Worm (Caenorhabditis elegans) whole organism, L4 larva: ENCODE results near the gene Y60A9A.1.
A peak's percentile ranks its signal among the peaks of the same experiment; 100 is the strongest.

ENCODE experiments used
- F44E2.7 ChIP-seq: fragments of 200-800 bp; sonication (Bioruptor generic); IDR thresholded peaks from 2 replicates; pipeline ENCODE4 v2.1.2; 2022; ENCODE audit warnings: missing genetic modification characterization, missing compliant biosample characterization
- T26A8.4 ChIP-seq: fragments of 200-800 bp; sonication (Bioruptor generic); IDR thresholded peaks from 2 replicates; pipeline ENCODE4 v1.3.6; 2022; ENCODE audit warnings: missing genetic modification characterization, missing compliant biosample characterization
- Y5F2A.4 ChIP-seq: fragments of 200-800 bp; sonication (Bioruptor generic); optimal IDR thresholded peaks from 2 replicates; lab custom pipeline; 2018; ENCODE audit warnings: mild to moderate bottlenecking, missing genetic modification characterization, missing compliant biosample characterization
- aha-1 ChIP-seq: fragments of 150-350 bp; peaks from one replicate; lab custom pipeline; 2014; ENCODE audit warnings: missing biosample characterization, missing genetic modification characterization
- ama-1 ChIP-seq: fragments of 150-350 bp; optimal IDR thresholded peaks from 2 replicates; lab custom pipeline; 2014; ENCODE audit warnings: inconsistent platforms, mixed read lengths
- daf-12 ChIP-seq: fragments of 150-350 bp; optimal IDR thresholded peaks from 2 replicates; lab custom pipeline; 2014; ENCODE audit warnings: missing biosample characterization, missing genetic modification reagents, missing genetic modification characterization
- lin-39 ChIP-seq: fragments of 150-350 bp; optimal IDR thresholded peaks from 2 replicates; lab custom pipeline; 2014; ENCODE audit warnings: missing biosample characterization, missing genetic modification reagents, missing genetic modification characterization
- madf-5 ChIP-seq, 2 experiments: fragments of 200-800 bp; sonication (Bioruptor generic); IDR thresholded peaks; 2 replicates each; pipeline ENCODE4 v1.3.6; 2022; ENCODE audit warnings: missing compliant biosample characterization in 2 of 2, missing genetic modification characterization in 2 of 2
- mdl-1 ChIP-seq, 2 experiments: fragments of 150-350 bp in 1 of 2; sonication (generic microtip) in 1 of 2; optimal IDR thresholded peaks; 2 replicates each; lab custom pipeline; 2014 to 2017; ENCODE audit warnings: missing biosample characterization in 2 of 2, missing genetic modification characterization in 2 of 2
- mes-2 ChIP-seq: sonication (generic microtip); optimal IDR thresholded peaks from 2 replicates; lab custom pipeline; 2016; ENCODE audit warnings: missing genotype, mild to moderate bottlenecking, missing genetic modification characterization, missing compliant biosample characterization; ENCODE audit not compliant: poor library complexity, severe bottlenecking
- nhr-10 ChIP-seq: fragments of 150-350 bp; optimal IDR thresholded peaks from 2 replicates; lab custom pipeline; 2014; ENCODE audit warnings: missing biosample characterization, missing genetic modification characterization
- nhr-25 ChIP-seq: sonication (generic microtip); optimal IDR thresholded peaks from 2 replicates; lab custom pipeline; 2017; ENCODE audit warnings: missing genetic modification characterization, mild to moderate bottlenecking, missing compliant biosample characterization, antibody characterized with exemption, moderate library complexity, borderline replicate concordance; ENCODE audit not compliant: insufficient read depth
- nhr-76 ChIP-seq: fragments of 150-350 bp; optimal IDR thresholded peaks from 2 replicates; lab custom pipeline; 2014; ENCODE audit warnings: missing biosample characterization, missing genetic modification characterization
- sdz-12 ChIP-seq: fragments of 200-800 bp; sonication (Bioruptor generic); optimal IDR thresholded peaks from 2 replicates; lab custom pipeline; 2018; ENCODE audit warnings: mild to moderate bottlenecking, missing genetic modification characterization, missing compliant biosample characterization

DNA sequence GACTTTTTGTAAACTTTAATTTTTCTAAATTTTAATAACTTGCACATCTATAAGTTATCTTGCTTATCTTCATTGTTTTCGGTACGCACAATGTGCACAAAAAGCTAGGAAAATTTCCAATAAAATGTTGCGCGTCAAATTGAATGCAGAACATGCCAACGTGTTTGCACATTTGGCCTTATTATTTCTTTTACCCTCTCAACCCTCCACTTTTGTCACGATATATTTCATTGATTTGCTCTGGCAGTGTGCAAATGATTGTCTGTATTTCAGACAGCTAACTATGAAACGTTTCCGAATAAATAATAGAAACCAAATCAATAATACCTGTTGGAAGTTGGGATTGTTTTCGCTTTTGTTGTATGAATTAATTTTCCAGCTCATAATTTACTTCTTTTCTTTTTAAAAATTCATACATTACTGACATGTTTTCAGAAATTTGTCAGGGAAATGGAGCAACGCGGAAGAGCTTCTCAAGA lies 27.3 kb downstream of the Y60A9A.1 start, which contains the start of gene wdr-5.2:
- no peak for TF ChIP-seq mdl-1 (tag; optimal IDR thresholded peaks at IDR 0.05; lab: Kevin White, UChicago)
- peak; percentile 8 for TF ChIP-seq aha-1
- no peak for TF ChIP-seq sdz-12 (GFP tag; lab: Kevin White, UChicago)
- TF ChIP-seq Y5F2A.4: no peak
- no peak for TF ChIP-seq nhr-76 (tag; lab: Kevin White, UChicago)
- TF ChIP-seq F44E2.7 (GFP tag; lab: Robert Waterston, UW): no peak
- no peak for TF ChIP-seq nhr-25 (tag; lab: Kevin White, UChicago)
- no peak for TF ChIP-seq nhr-10 (tag; lab: Kevin White, UChicago)
- no peak for TF ChIP-seq daf-12 (tag; lab: Kevin White, UChicago)
- TF ChIP-seq lin-39 (tag; lab: Kevin White, UChicago): no peak
- TF ChIP-seq T26A8.4 (GFP tag; lab: Robert Waterston, UW): no peak
- TF ChIP-seq mes-2: no peak
- TF ChIP-seq madf-5 (GFP tag; IDR thresholded peaks at IDR 0.05; lab: Robert Waterston, UW): no peak
- no peak for TF ChIP-seq ama-1 (lab: Kevin White, UChicago)
